Fruit fly (Drosophila melanogaster): ENCODE data around the gene frm.

- TF ChIP-seq psq (optimal IDR thresholded peaks at IDR 0.05) (no peak), h (optimal IDR thresholded peaks at IDR 0.05) (no peak), insv (optimal IDR thresholded peaks at IDR 0.05) (no peak), Sin3A (optimal IDR thresholded peaks at IDR 0.05) (no peak)
These were observed 32.3 kb upstream of the frm start for dm6 chr3L:5583295-5583707.

All from Kc167 (cell line).